Fruit fly (Drosophila melanogaster): Measurements from ENCODE around the gene CG6999.

CG6999 gene

dm6 chrX:9068822-9069221 lies 19.3 kb upstream of the CG6999 start:
- TF ChIP-seq Rel (GFP tag; optimal IDR thresholded peaks at IDR 0.05): no peak
- no peak for TF ChIP-seq Rel (tag; optimal IDR thresholded peaks at IDR 0.05)
- TF ChIP-seq dsf (GFP tag; optimal IDR thresholded peaks at IDR 0.05; ENCODE audit: borderline replicate concordance): no peak
- no peak for TF ChIP-seq sage (GFP tag; optimal IDR thresholded peaks at IDR 0.05)
- TF ChIP-seq Hr78 (GFP tag; optimal IDR thresholded peaks at IDR 0.05): no peak
- no peak for TF ChIP-seq fru (GFP tag; optimal IDR thresholded peaks at IDR 0.05)
- peak; percentile 26 for TF ChIP-seq Dfd (GFP tag; optimal IDR thresholded peaks at IDR 0.05)
- peak; percentile 9 for TF ChIP-seq ey (GFP tag; optimal IDR thresholded peaks at IDR 0.05)
- TF ChIP-seq sv (GFP tag; optimal IDR thresholded peaks at IDR 0.05): no peak
- TF ChIP-seq dl (GFP tag; optimal IDR thresholded peaks at IDR 0.05; ENCODE audit: insufficient read depth in 1 of 2, partially characterized antibody in 2 of 2): no peak
- TF ChIP-seq usp (GFP tag; optimal IDR thresholded peaks at IDR 0.05): no peak

- TF ChIP-seq dsf (GFP tag; optimal IDR thresholded peaks at IDR 0.05; ENCODE audit: borderline replicate concordance) (no peak), woc (GFP tag; optimal IDR thresholded peaks at IDR 0.05) (no peak), Vsx2 (GFP tag; optimal IDR thresholded peaks at IDR 0.05; ENCODE audit: partially characterized antibody) (no peak), GATAd (GFP tag; optimal IDR thresholded peaks at IDR 0.05) (no peak), psq (GFP tag; optimal IDR thresholded peaks at IDR 0.05) (no peak), foxo (GFP tag; optimal IDR thresholded peaks at IDR 0.05) (no peak), pan (optimal IDR thresholded peaks at IDR 0.05) (no peak), br (GFP tag; optimal IDR thresholded peaks at IDR 0.05) (no peak), rgr (GFP tag; optimal IDR thresholded peaks at IDR 0.05) (no peak), h (GFP tag; optimal IDR thresholded peaks at IDR 0.05) (no peak), Rel (GFP tag; optimal IDR thresholded peaks at IDR 0.05) (no peak), Rel (tag; optimal IDR thresholded peaks at IDR 0.05) (no peak), HLH106 (tag; optimal IDR thresholded peaks at IDR 0.05) (no peak), Jra (GFP tag; optimal IDR thresholded peaks at IDR 0.05) (no peak), usp (GFP tag; optimal IDR thresholded peaks at IDR 0.05) (no peak), ey (GFP tag; optimal IDR thresholded peaks at IDR 0.05) (no peak), sv (GFP tag; optimal IDR thresholded peaks at IDR 0.05) (no peak), CG32264 (GFP tag; optimal IDR thresholded peaks at IDR 0.05) (no peak), Dfd (GFP tag; optimal IDR thresholded peaks at IDR 0.05) (no peak)
Observed at dm6 chrX:9071308-9071707, 16.9 kb upstream of the CG6999 start, which contains the start of gene CG10970. Gene CG10970 (minus strand): TSS chrX:9071408.

dm6 chrX:9074040-9074439 lies 14.1 kb upstream of the CG6999 start:
- TF ChIP-seq fru (GFP tag; optimal IDR thresholded peaks at IDR 0.05) (no peak), Dfd (GFP tag; optimal IDR thresholded peaks at IDR 0.05) (no peak), pan (optimal IDR thresholded peaks at IDR 0.05) (no peak), Sp1 (GFP tag; optimal IDR thresholded peaks at IDR 0.05) (no peak), sv (GFP tag; optimal IDR thresholded peaks at IDR 0.05) (no peak)

- no peak for TF ChIP-seq Dfd (GFP tag; optimal IDR thresholded peaks at IDR 0.05)
- peak; percentile 35 for TF ChIP-seq br (GFP tag; optimal IDR thresholded peaks at IDR 0.05)
- TF ChIP-seq tai (GFP tag; optimal IDR thresholded peaks at IDR 0.05): no peak
- peak; percentile 25 for TF ChIP-seq dmrt93B (GFP tag; optimal IDR thresholded peaks at IDR 0.05)
- TF ChIP-seq jim (GFP tag; optimal IDR thresholded peaks at IDR 0.05): no peak
- TF ChIP-seq sv (GFP tag; optimal IDR thresholded peaks at IDR 0.05): no peak
- TF ChIP-seq rgr (GFP tag; optimal IDR thresholded peaks at IDR 0.05): peak; percentile 34
- no peak for TF ChIP-seq Abd-B (GFP tag; optimal IDR thresholded peaks at IDR 0.05)
- no peak for TF ChIP-seq Hr83 (GFP tag; optimal IDR thresholded peaks at IDR 0.05; ENCODE audit: poor library complexity, severe bottlenecking)
- no peak for TF ChIP-seq Vsx2 (GFP tag; optimal IDR thresholded peaks at IDR 0.05; ENCODE audit: partially characterized antibody)
- no peak for TF ChIP-seq CG9705 (GFP tag; optimal IDR thresholded peaks at IDR 0.05)
- TF ChIP-seq Myc (optimal IDR thresholded peaks at IDR 0.05): no peak
- no peak for TF ChIP-seq lola (GFP tag; optimal IDR thresholded peaks at IDR 0.05)
- peak; percentile 11 for TF ChIP-seq Hnf4 (GFP tag; optimal IDR thresholded peaks at IDR 0.05)
- peak in 1 of 2 experiments; percentile 30 for TF ChIP-seq foxo (GFP tag; optimal IDR thresholded peaks at IDR 0.05)
- TF ChIP-seq Hr78 (GFP tag; optimal IDR thresholded peaks at IDR 0.05): no peak
- peak; percentile 59 for TF ChIP-seq fru (GFP tag; optimal IDR thresholded peaks at IDR 0.05)
- peak; percentile 27 for TF ChIP-seq woc (GFP tag; optimal IDR thresholded peaks at IDR 0.05)
- no peak for TF ChIP-seq CG32264 (GFP tag; optimal IDR thresholded peaks at IDR 0.05)
- TF ChIP-seq N (GFP tag; optimal IDR thresholded peaks at IDR 0.05): no peak
- peak; percentile 49 for TF ChIP-seq h (GFP tag; optimal IDR thresholded peaks at IDR 0.05)
- no peak for TF ChIP-seq Dif (GFP tag; optimal IDR thresholded peaks at IDR 0.05; ENCODE audit: partially characterized antibody)
- peak; percentile 35 for TF ChIP-seq Sp1 (GFP tag; optimal IDR thresholded peaks at IDR 0.05)
- TF ChIP-seq ey (GFP tag; optimal IDR thresholded peaks at IDR 0.05): peak; percentile 58
- TF ChIP-seq psq (GFP tag; optimal IDR thresholded peaks at IDR 0.05): peak; percentile 6
- no peak for TF ChIP-seq Jra (GFP tag; optimal IDR thresholded peaks at IDR 0.05)
- no peak for TF ChIP-seq Rel (GFP tag; optimal IDR thresholded peaks at IDR 0.05)
- no peak for TF ChIP-seq Rel (tag; optimal IDR thresholded peaks at IDR 0.05)
- TF ChIP-seq Mio (GFP tag; optimal IDR thresholded peaks at IDR 0.05): no peak
- TF ChIP-seq HLH106 (tag; optimal IDR thresholded peaks at IDR 0.05): peak; percentile 29
Observed at dm6 chrX:9075641-9076324, 12.4 kb upstream of the CG6999 start.

Data from whole organism, wandering third instar larva.